Worm (Caenorhabditis elegans): ENCODE measurements around the gene C18G1.1.
A peak's percentile ranks its signal among the peaks of the same experiment; 100 is the strongest.

The C18G1.1 gene

ce11 chrV:4769633-4770032, 8.1 kb upstream of the C18G1.1 start, which contains the start of gene C18G1.9:
Gene C18G1.9, minus strand, starts transcription at chrV:4769733.
- TF ChIP-seq fkh-10 (GFP tag; optimal IDR thresholded peaks at IDR 0.05), result no peak
- TF ChIP-seq vab-15 (tag; optimal IDR thresholded peaks at IDR 0.05), result no peak
- TF ChIP-seq ceh-88 (GFP tag; IDR thresholded peaks at IDR 0.05), result no peak
- no peak for TF ChIP-seq C34B4.2 (tag; optimal IDR thresholded peaks at IDR 0.05)
- TF ChIP-seq sptf-1 (tag; optimal IDR thresholded peaks at IDR 0.05), result no peak
- TF ChIP-seq unc-62 (GFP tag; optimal IDR thresholded peaks at IDR 0.05), result no peak

ce11 chrV:4770408-4770947, 7.3 kb upstream of the C18G1.1 start, which contains the start of gene elt-7:
Gene elt-7, plus strand, starts transcription at chrV:4770670.
- TF ChIP-seq elt-2 (tag; optimal IDR thresholded peaks at IDR 0.05) (peak; percentile 29), F16B12.6 (tag; optimal IDR thresholded peaks at IDR 0.05) (no peak), grh-1 (GFP tag; IDR thresholded peaks at IDR 0.05) (no peak), lin-35 (GFP tag; optimal IDR thresholded peaks at IDR 0.05) (peak in 1 of 2 experiments; percentile 10), nhr-77 (tag; optimal IDR thresholded peaks at IDR 0.05) (no peak)

DNA sequence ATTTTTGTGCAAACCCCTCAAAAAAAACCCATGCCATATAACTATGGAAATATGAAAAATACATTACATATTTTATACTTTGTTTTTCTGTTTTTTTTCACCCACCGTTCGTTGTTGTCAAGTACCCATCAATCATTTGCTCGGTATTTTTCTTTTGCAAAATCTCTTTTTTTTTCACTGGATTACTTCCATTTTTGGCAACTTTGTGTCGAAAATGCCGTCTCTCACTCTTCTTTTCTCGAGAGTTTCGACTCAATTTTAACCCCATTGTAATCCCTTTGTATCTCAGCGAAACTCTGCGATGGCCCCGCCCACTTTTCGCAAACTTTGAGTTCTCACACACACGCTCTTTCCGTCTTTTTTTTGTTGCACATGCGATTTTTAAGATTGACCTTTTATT, 2.6 kb upstream of the C18G1.1 start:
- TF ChIP-seq ceh-82 (tag; optimal IDR thresholded peaks at IDR 0.05) (no peak), F16B12.6 (tag; optimal IDR thresholded peaks at IDR 0.05) (no peak), lin-15B (tag; optimal IDR thresholded peaks at IDR 0.05) (no peak), ztf-4 (tag; optimal IDR thresholded peaks at IDR 0.05) (no peak), Y116A8C.19 (tag; optimal IDR thresholded peaks at IDR 0.05; ENCODE audit: borderline replicate concordance) (no peak), nhr-85 (tag) (no peak), lir-3 (tag; optimal IDR thresholded peaks at IDR 0.05; ENCODE audit: poor library complexity) (no peak), nhr-20 (tag; optimal IDR thresholded peaks at IDR 0.05) (no peak), lin-14 (GFP tag; optimal IDR thresholded peaks at IDR 0.05) (peak; percentile 24), unc-30 (tag; optimal IDR thresholded peaks at IDR 0.05) (peak; percentile 47)

- TF ChIP-seq grh-1 (GFP tag; IDR thresholded peaks at IDR 0.05) (no peak), jun-1 (tag; optimal IDR thresholded peaks at IDR 0.05) (no peak), ets-5 (GFP tag; IDR thresholded peaks at IDR 0.05) (no peak), unc-30 (tag; optimal IDR thresholded peaks at IDR 0.05) (no peak), mef-2 (tag; optimal IDR thresholded peaks at IDR 0.05) (no peak), sptf-1 (tag; optimal IDR thresholded peaks at IDR 0.05) (no peak), elt-2 (tag; optimal IDR thresholded peaks at IDR 0.05) (no peak), skn-1 (tag; optimal IDR thresholded peaks at IDR 0.05) (no peak), nhr-84 (tag; optimal IDR thresholded peaks at IDR 0.05) (no peak), C34B4.2 (tag; optimal IDR thresholded peaks at IDR 0.05) (no peak), nhr-77 (tag; optimal IDR thresholded peaks at IDR 0.05) (no peak), ceh-63 (GFP tag; optimal IDR thresholded peaks at IDR 0.05) (no peak), alr-1 (tag; optimal IDR thresholded peaks at IDR 0.05; ENCODE audit: borderline replicate concordance) (no peak), nhr-237 (tag; optimal IDR thresholded peaks at IDR 0.05) (no peak), C04F5.9 (tag; optimal IDR thresholded peaks at IDR 0.05) (no peak), lin-39 (tag; optimal IDR thresholded peaks at IDR 0.05) (no peak)
Observed at ce11 chrV:4783313-4783712, 5.6 kb downstream of the C18G1.1 start, which contains the start of gene Y60C6A.1. Gene Y60C6A.1, plus strand, starts transcription at chrV:4783613.

DNA sequence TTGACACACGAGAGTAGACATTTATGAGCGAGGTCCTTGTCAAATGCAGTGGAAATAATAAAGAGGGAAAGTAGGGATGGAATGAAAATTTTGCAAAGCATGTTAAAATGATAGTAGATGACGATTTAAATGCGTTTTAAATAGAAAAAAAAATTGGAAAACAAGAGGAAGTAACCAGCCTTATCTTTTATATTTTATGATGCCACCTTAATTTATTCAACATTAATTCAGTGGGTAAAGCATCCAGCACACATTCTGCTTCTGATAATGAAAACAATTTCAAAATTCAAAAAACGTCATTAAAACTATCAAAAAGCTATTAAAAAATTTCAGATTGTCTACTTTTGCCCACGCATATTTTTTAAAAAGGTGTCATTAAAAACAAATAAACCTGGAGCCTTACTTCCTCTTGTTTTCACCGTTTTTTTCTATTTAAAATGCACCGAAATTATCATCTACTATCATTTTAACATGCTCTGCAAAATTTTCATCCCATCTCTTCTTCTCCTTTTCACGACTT, 7.6 kb downstream of the C18G1.1 start, which contains the start of the genes Y60C6A.2 and Y60C6A.3:
Gene Y60C6A.2 (minus strand): TSS at position 101 of the 520 bp plus-strand sequence.
Gene Y60C6A.3 (plus strand): TSS at position 470 of the 520 bp plus-strand sequence.
- no peak for TF ChIP-seq F16B12.6 (tag; optimal IDR thresholded peaks at IDR 0.05)
- no peak for TF ChIP-seq nhr-11 (tag; optimal IDR thresholded peaks at IDR 0.05)
- TF ChIP-seq C16A3.4 (tag; optimal IDR thresholded peaks at IDR 0.05), result no peak
- TF ChIP-seq zag-1 (tag; optimal IDR thresholded peaks at IDR 0.05), result no peak
- TF ChIP-seq ceh-88 (GFP tag; IDR thresholded peaks at IDR 0.05), result no peak
- no peak for TF ChIP-seq tlp-1 (tag; optimal IDR thresholded peaks at IDR 0.05)
